Worm (Caenorhabditis elegans): ENCODE results near the gene unc-7.
A peak's percentile ranks its signal among the peaks of the same experiment; 100 is the strongest.

unc-7 gene

DNA sequence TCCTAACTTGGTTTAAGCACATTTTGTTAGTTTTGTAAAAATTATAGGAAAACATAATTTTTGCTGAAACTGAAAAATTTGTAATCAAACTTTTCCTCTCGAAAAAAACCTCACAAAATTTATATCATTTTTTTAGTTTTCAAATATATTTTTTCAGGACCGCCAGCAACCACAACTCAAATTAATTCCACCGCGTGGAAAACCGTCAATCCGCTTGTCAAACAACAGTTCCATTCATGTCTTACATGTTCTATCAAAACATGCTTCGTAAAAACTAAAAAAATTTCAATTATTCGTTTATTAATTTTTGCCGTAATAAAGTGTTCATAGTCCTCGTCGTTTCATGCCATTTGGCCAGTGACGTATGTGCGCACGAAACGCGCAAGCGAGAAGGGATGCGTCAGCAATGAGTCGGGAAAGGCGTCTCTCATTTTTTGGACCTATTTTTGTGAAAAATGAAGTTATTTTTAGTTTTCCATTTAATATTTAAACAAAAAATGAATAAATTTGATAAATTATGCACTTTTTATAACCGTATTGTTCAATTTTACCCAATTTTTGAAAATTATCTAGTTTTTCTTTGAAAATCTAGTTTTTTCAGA, 25.9 kb upstream of the unc-7 start, which contains the start of gene ucr-2.2:
TSS of gene ucr-2.2 (plus strand) at position 602 of the 602 bp plus-strand sequence.
- TF ChIP-seq jun-1 (tag; optimal IDR thresholded peaks at IDR 0.05) (no peak), hlh-11 (tag; optimal IDR thresholded peaks at IDR 0.05) (peak; percentile 91), hif-1 (tag; optimal IDR thresholded peaks at IDR 0.05) (peak in 1 of 2 experiments; percentile 48), ceh-20 (GFP tag; IDR thresholded peaks at IDR 0.05) (peak; percentile 65), ZK546.5 (tag; optimal IDR thresholded peaks at IDR 0.05) (no peak), lin-13 (GFP tag; optimal IDR thresholded peaks at IDR 0.05) (peak; percentile 61), ces-1 (GFP tag; optimal IDR thresholded peaks at IDR 0.05) (no peak), nhr-48 (tag; optimal IDR thresholded peaks at IDR 0.05) (peak; percentile 72), rbr-2 (tag; optimal IDR thresholded peaks at IDR 0.05) (peak; percentile 90), hlh-30 (tag; optimal IDR thresholded peaks at IDR 0.05; ENCODE audit: insufficient read depth) (peak; percentile 68), lsy-2 (tag; optimal IDR thresholded peaks at IDR 0.05) (peak in 1 of 2 experiments; percentile 88), dmd-8 (GFP tag; IDR thresholded peaks at IDR 0.05) (no peak), attf-4 (tag; optimal IDR thresholded peaks at IDR 0.05) (no peak), hmg-1.1 (GFP tag; IDR thresholded peaks at IDR 0.05) (peak; percentile 91), R02D3.7 (tag; optimal IDR thresholded peaks at IDR 0.05) (no peak), lin-38 (GFP tag; IDR thresholded peaks at IDR 0.05) (peak; percentile 78), snpc-4 (tag; optimal IDR thresholded peaks at IDR 0.05) (peak; percentile 54), saeg-2 (GFP tag; IDR thresholded peaks at IDR 0.05) (peak; percentile 28; the same call in 1 of the 2 replicates), duxl-1 (tag; optimal IDR thresholded peaks at IDR 0.05; ENCODE audit: poor library complexity) (peak; percentile 74), lir-3 (tag; optimal IDR thresholded peaks at IDR 0.05) (no peak), spr-3 (GFP tag; optimal IDR thresholded peaks at IDR 0.05) (peak; percentile 2), nhr-76 (tag; optimal IDR thresholded peaks at IDR 0.05) (no peak), dve-1 (tag; optimal IDR thresholded peaks at IDR 0.05; ENCODE audit: insufficient read depth) (peak; percentile 94), ztf-11 (tag; optimal IDR thresholded peaks at IDR 0.05) (no peak), dmd-6 (GFP tag; IDR thresholded peaks at IDR 0.05) (peak; percentile 77), zfp-2 (tag; optimal IDR thresholded peaks at IDR 0.05) (peak; percentile 12), tra-1 (GFP tag; IDR thresholded peaks at IDR 0.05) (peak; percentile 62; the same call in 1 of the 2 replicates), mep-1 (tag; optimal IDR thresholded peaks at IDR 0.05) (peak; percentile 95), T26A8.4 (GFP tag; IDR thresholded peaks at IDR 0.05) (peak; percentile 43; the same call in 1 of the 2 replicates), pqm-1 (tag; optimal IDR thresholded peaks at IDR 0.05) (peak; percentile 45), egl-43 (GFP tag; IDR thresholded peaks at IDR 0.05) (0 out of 2 replicates have a peak, but pooled peaks have one; percentile 39), mxl-3 (GFP tag; optimal IDR thresholded peaks at IDR 0.05) (peak; percentile 74), nhr-28 (tag; optimal IDR thresholded peaks at IDR 0.05) (peak; percentile 63), spr-1 (tag; optimal IDR thresholded peaks at IDR 0.05) (peak; percentile 72), zip-2 (tag; optimal IDR thresholded peaks at IDR 0.05) (peak; percentile 68), nhr-77 (tag; optimal IDR thresholded peaks at IDR 0.05) (peak; percentile 87), mdl-1 (tag; optimal IDR thresholded peaks at IDR 0.05) (peak in 1 of 2 experiments; percentile 41), lin-1 (GFP tag; IDR thresholded peaks at IDR 0.05) (0 out of 2 replicates have a peak, but pooled peaks have one; percentile 49), nhr-102 (tag; optimal IDR thresholded peaks at IDR 0.05) (peak; percentile 84), ctbp-1 (GFP tag; IDR thresholded peaks at IDR 0.05) (peak; percentile 79), fkh-10 (GFP tag; optimal IDR thresholded peaks at IDR 0.05) (peak; percentile 35), mes-2 (tag; optimal IDR thresholded peaks at IDR 0.05; ENCODE audit: poor library complexity, severe bottlenecking) (peak; percentile 91), daf-16 (GFP tag; optimal IDR thresholded peaks at IDR 0.05) (no peak), daf-16 (tag; optimal IDR thresholded peaks at IDR 0.05) (peak; percentile 75), nhr-11 (tag; optimal IDR thresholded peaks at IDR 0.05) (peak; percentile 56), nhr-42 (GFP tag; IDR thresholded peaks at IDR 0.05) (peak; percentile 91), arid-1 (GFP tag; conservative IDR thresholded peaks at IDR 0.05) (peak; percentile 38; the same call in 1 of the 2 replicates), nhr-6 (tag; optimal IDR thresholded peaks at IDR 0.05) (peak; percentile 88), dpl-1 (GFP tag; optimal IDR thresholded peaks at IDR 0.05) (peak; percentile 83), daf-8 (GFP tag; IDR thresholded peaks at IDR 0.05) (no peak)

Measured in whole organism, L4 larva.